Fruit fly (Drosophila melanogaster): ENCODE measurements around the gene bif.
A peak's percentile ranks its signal among the peaks of the same experiment; 100 is the strongest.

bif gene

dm6 chrX:11657140-11657539 is 21.6 kb upstream of the bif start (continued):
- peak; percentile 40 for TF ChIP-seq CG10209 (GFP tag; optimal IDR thresholded peaks at IDR 0.05)
- TF ChIP-seq Bteb2 (GFP tag; optimal IDR thresholded peaks at IDR 0.05), result peak; percentile 54
- peak; percentile 60 for TF ChIP-seq CG10543 (GFP tag; optimal IDR thresholded peaks at IDR 0.05)
- TF ChIP-seq Dbx (GFP tag; IDR thresholded peaks at IDR 0.05), result peak; percentile 39; the same call in 1 of the 3 replicates
- peak; percentile 47 for TF ChIP-seq CG13775 (GFP tag; optimal IDR thresholded peaks at IDR 0.05)
- peak; percentile 48 for TF ChIP-seq lmd (GFP tag; IDR thresholded peaks at IDR 0.05)
- no peak for TF ChIP-seq exex (tag; optimal IDR thresholded peaks at IDR 0.05)
- TF ChIP-seq CG11398 (GFP tag; optimal IDR thresholded peaks at IDR 0.05), result no peak
- TF ChIP-seq Dad (GFP tag; optimal IDR thresholded peaks at IDR 0.05), result no peak
- 0 out of 2 replicates have a peak, but pooled peaks have one; percentile 26 for TF ChIP-seq seq (GFP tag; IDR thresholded peaks at IDR 0.05)
- no peak for TF ChIP-seq pzg (GFP tag; optimal IDR thresholded peaks at IDR 0.05)
- TF ChIP-seq Taf1 (GFP tag; IDR thresholded peaks at IDR 0.05), result peak; percentile 25; the same call in 1 of the 2 replicates
- TF ChIP-seq gem (tag; optimal IDR thresholded peaks at IDR 0.05), result peak; percentile 79
- TF ChIP-seq Ets65A (GFP tag), result peak; percentile 8
- no peak for TF ChIP-seq CG7928 (GFP tag; optimal IDR thresholded peaks at IDR 0.05)
- peak; percentile 51 for TF ChIP-seq CG14014 (GFP tag; IDR thresholded peaks at IDR 0.05)
- TF ChIP-seq CG15514 (GFP tag; optimal IDR thresholded peaks at IDR 0.05), result peak; percentile 49
- TF ChIP-seq lola (GFP tag; optimal IDR thresholded peaks at IDR 0.05), result peak in 1 of 3 experiments; percentile 51
- peak; percentile 29; the same call in 1 of the 2 replicates for TF ChIP-seq onecut (GFP tag; IDR thresholded peaks at IDR 0.05)
- TF ChIP-seq psq (GFP tag; optimal IDR thresholded peaks at IDR 0.05), result no peak
- peak; percentile 10 for TF ChIP-seq CG1792 (GFP tag; optimal IDR thresholded peaks at IDR 0.05)
- TF ChIP-seq CG6272 (GFP tag; IDR thresholded peaks at IDR 0.05), result 0 out of 2 replicates have a peak, but pooled peaks have one; percentile 16
- no peak for TF ChIP-seq salm (tag; optimal IDR thresholded peaks at IDR 0.05)
- peak; percentile 30 for TF ChIP-seq jumu (GFP tag; optimal IDR thresholded peaks at IDR 0.05)
- peak; percentile 57 for TF ChIP-seq Hsf (GFP tag; optimal IDR thresholded peaks at IDR 0.05)
- peak; percentile 30 for TF ChIP-seq pum (GFP tag; optimal IDR thresholded peaks at IDR 0.05)
- no peak for TF ChIP-seq ham (GFP tag; IDR thresholded peaks at IDR 0.05)
- no peak for TF ChIP-seq CG8478 (optimal IDR thresholded peaks at IDR 0.05)
- TF ChIP-seq sug (tag; optimal IDR thresholded peaks at IDR 0.05), result peak; percentile 53
- no peak for TF ChIP-seq CG16779 (GFP tag; IDR thresholded peaks at IDR 0.05)
- peak; percentile 68 for TF ChIP-seq CG31441 (GFP tag; IDR thresholded peaks at IDR 0.05)
- peak; percentile 5 for TF ChIP-seq NfI (GFP tag; optimal IDR thresholded peaks at IDR 0.05)
- peak; percentile 31 for TF ChIP-seq ATbp (GFP tag; optimal IDR thresholded peaks at IDR 0.05)
- TF ChIP-seq croc (GFP tag; conservative IDR thresholded peaks at IDR 0.05), result no peak
- TF ChIP-seq CG6854 (GFP tag; optimal IDR thresholded peaks at IDR 0.05), result peak; percentile 32
- TF ChIP-seq shn (GFP tag; optimal IDR thresholded peaks at IDR 0.05), result no peak
- peak; percentile 57 for TF ChIP-seq scrt (GFP tag; optimal IDR thresholded peaks at IDR 0.05)
- peak; percentile 35 for TF ChIP-seq org-1 (GFP tag; optimal IDR thresholded peaks at IDR 0.05)
- TF ChIP-seq NK7.1 (GFP tag; optimal IDR thresholded peaks at IDR 0.05), result no peak
- no peak for TF ChIP-seq GATAe (GFP tag; conservative IDR thresholded peaks at IDR 0.05)
- no peak for TF ChIP-seq prd (optimal IDR thresholded peaks at IDR 0.05)
- peak; percentile 60; the same call in 2 of the 3 replicates for TF ChIP-seq prd (GFP tag; IDR thresholded peaks at IDR 0.05)
- TF ChIP-seq sisA (GFP tag; IDR thresholded peaks at IDR 0.05), result 0 out of 2 replicates have a peak, but pooled peaks have one; percentile 15
- TF ChIP-seq cwo (GFP tag; optimal IDR thresholded peaks at IDR 0.05), result peak; percentile 55
- no peak for TF ChIP-seq CG9797 (GFP tag; optimal IDR thresholded peaks at IDR 0.05)
- no peak for TF ChIP-seq bigmax (GFP tag; optimal IDR thresholded peaks at IDR 0.05)
- no peak for TF ChIP-seq HLHmδ (GFP tag; optimal IDR thresholded peaks at IDR 0.05)
- TF ChIP-seq Jarid2 (GFP tag; optimal IDR thresholded peaks at IDR 0.05), result no peak
- TF ChIP-seq D (optimal IDR thresholded peaks at IDR 0.05), result no peak
- TF ChIP-seq D (GFP tag; optimal IDR thresholded peaks at IDR 0.05), result peak; percentile 9
- peak; percentile 59 for TF ChIP-seq CG30403 (GFP tag; optimal IDR thresholded peaks at IDR 0.05)
- peak; percentile 58 for TF ChIP-seq CG4424 (GFP tag; optimal IDR thresholded peaks at IDR 0.05)

Measured in whole organism, embryonic.